Worm (Caenorhabditis elegans) whole organism, young adult: ENCODE measurements around the gene C50C3.5.
A peak's percentile ranks its signal among the peaks of the same experiment; 100 is the strongest.

Experiments
- B0336.3 ChIP-seq: fragments of 200-800 bp; sonication (Bioruptor generic); IDR thresholded peaks from 2 replicates; pipeline ENCODE4 v1.3.6; 2022; ENCODE audit warnings: missing genetic modification characterization, missing compliant biosample characterization
- D2030.7 ChIP-seq: fragments of 200-800 bp; sonication (Bioruptor generic); IDR thresholded peaks from 2 replicates; pipeline ENCODE4 v1.3.6; 2022; ENCODE audit warnings: missing genetic modification reagents, missing genetic modification characterization, missing compliant biosample characterization
- F23B12.7 ChIP-seq: sonication (generic microtip); optimal IDR thresholded peaks from 2 replicates; lab custom pipeline; 2017; ENCODE audit warnings: missing genetic modification characterization, mild to moderate bottlenecking, missing compliant biosample characterization, antibody characterized with exemption, moderate library complexity; ENCODE audit not compliant: insufficient read depth
- F33H1.4 ChIP-seq: fragments of 200-800 bp; sonication (Bioruptor generic); IDR thresholded peaks from 2 replicates; pipeline ENCODE4 v1.3.6; 2022; ENCODE audit warnings: missing genetic modification reagents, missing genetic modification characterization, missing compliant biosample characterization
- F52B5.7 ChIP-seq: sonication (generic microtip); optimal IDR thresholded peaks from 2 replicates; lab custom pipeline; 2016; ENCODE audit warnings: mild to moderate bottlenecking, missing genetic modification characterization, missing compliant biosample characterization
- F55B11.4 ChIP-seq: sonication (generic microtip); optimal IDR thresholded peaks from 2 replicates; lab custom pipeline; 2016; ENCODE audit warnings: missing compliant biosample characterization, missing genetic modification characterization, borderline replicate concordance; ENCODE audit not compliant: insufficient read depth
- K11D2.4 ChIP-seq: fragments of 200-800 bp; sonication (Bioruptor generic); IDR thresholded peaks from 2 replicates; pipeline ENCODE4 v1.3.6; 2022; ENCODE audit warnings: missing genetic modification reagents, missing genetic modification characterization, missing compliant biosample characterization
- K12H6.12 ChIP-seq: fragments of 200-800 bp; sonication (Bioruptor generic); optimal IDR thresholded peaks from 2 replicates; lab custom pipeline; 2018; ENCODE audit warnings: mild to moderate bottlenecking, missing genetic modification characterization, missing compliant biosample characterization
- Y53F4B.3 ChIP-seq: fragments of 200-800 bp; sonication (Bioruptor generic); IDR thresholded peaks from 2 replicates; pipeline ENCODE4 v1.3.6; 2022; ENCODE audit warnings: missing genetic modification reagents, missing genetic modification characterization, missing compliant biosample characterization
- aptf-3 ChIP-seq: fragments of 200-800 bp; sonication (Bioruptor generic); IDR thresholded peaks from 2 replicates; pipeline ENCODE4 v1.3.6; 2022; ENCODE audit warnings: missing genetic modification characterization, missing compliant biosample characterization
- athp-1 ChIP-seq: sonication (generic microtip); optimal IDR thresholded peaks from 2 replicates; lab custom pipeline; 2017; ENCODE audit warnings: mild to moderate bottlenecking, missing genetic modification characterization, missing compliant biosample characterization
- attf-6 ChIP-seq: fragments of 200-800 bp; sonication (Bioruptor generic); IDR thresholded peaks from 2 replicates; pipeline ENCODE4 v1.3.6; 2022; ENCODE audit warnings: missing genetic modification reagents, missing genetic modification characterization, missing compliant biosample characterization
- bed-1 ChIP-seq: fragments of 200-800 bp; sonication (Bioruptor generic); IDR thresholded peaks from 2 replicates; pipeline ENCODE4 v1.3.6; 2022; ENCODE audit warnings: missing genetic modification reagents, missing genetic modification characterization, missing compliant biosample characterization
- cebp-1 ChIP-seq, 2 experiments: fragments of 200-800 bp in 1 of 2; sonication (Bioruptor generic) in 1 of 2; sonication (generic microtip) in 1 of 2; IDR thresholded peaks in 1 of 2; optimal IDR thresholded peaks in 1 of 2; 2 replicates each; pipeline versions ENCODE4 v1.3.6 to Lab custom; 2017 to 2022; ENCODE audit warnings: missing compliant biosample characterization in 2 of 2, missing genetic modification characterization in 2 of 2, mild to moderate bottlenecking in 1 of 2, missing genetic modification reagents in 1 of 2, moderate library complexity in 1 of 2
- cebp-2 ChIP-seq: fragments of 200-800 bp; sonication (Bioruptor generic); IDR thresholded peaks from 2 replicates; pipeline ENCODE4 v1.3.6; 2022; ENCODE audit warnings: missing genetic modification characterization, missing compliant biosample characterization
- ceh-27 ChIP-seq: fragments of 200-800 bp; sonication (Bioruptor generic); optimal IDR thresholded peaks from 2 replicates; lab custom pipeline; 2018; ENCODE audit warnings: mild to moderate bottlenecking, missing genetic modification characterization, moderate library complexity, missing compliant biosample characterization
- ceh-40 ChIP-seq: fragments of 200-800 bp; sonication (Bioruptor generic); IDR thresholded peaks from 2 replicates; pipeline ENCODE4 v1.3.6; 2022; ENCODE audit warnings: missing genetic modification characterization, missing compliant biosample characterization
- ceh-58 ChIP-seq: fragments of 200-800 bp; sonication (Bioruptor generic); IDR thresholded peaks from 2 replicates; pipeline ENCODE4 v1.3.6; 2022; ENCODE audit warnings: missing genetic modification characterization, missing compliant biosample characterization
- dox-1 ChIP-seq: fragments of 200-800 bp; sonication (Bioruptor generic); IDR thresholded peaks from 2 replicates; pipeline ENCODE4 v1.3.6; 2022; ENCODE audit warnings: missing genetic modification reagents, missing genetic modification characterization, missing compliant biosample characterization
- efl-1 ChIP-seq: fragments of 150-350 bp; optimal IDR thresholded peaks from 2 replicates; lab custom pipeline; 2014; ENCODE audit warnings: missing biosample characterization, missing genetic modification reagents, missing genetic modification characterization
- him-1 ChIP-seq: sonication (generic microtip); optimal IDR thresholded peaks from 2 replicates; lab custom pipeline; 2016; ENCODE audit warnings: missing genotype, missing genetic modification reagents, missing genetic modification characterization, missing compliant biosample characterization
- hmg-1.2 ChIP-seq: fragments of 200-800 bp; sonication (Bioruptor generic); IDR thresholded peaks from 2 replicates; pipeline ENCODE4 v1.3.6; 2022; ENCODE audit warnings: missing genetic modification reagents, missing genetic modification characterization, missing compliant biosample characterization
- hrde-1 ChIP-seq: sonication (generic microtip); optimal IDR thresholded peaks from 2 replicates; lab custom pipeline; 2016; ENCODE audit warnings: missing genetic modification characterization, mild to moderate bottlenecking, missing compliant biosample characterization, moderate library complexity, missing genotype, missing genetic modification reagents, borderline replicate concordance
- lag-1 ChIP-seq: fragments of 200-800 bp; sonication (Bioruptor generic); IDR thresholded peaks from 2 replicates; pipeline ENCODE4 v1.3.6; 2022; ENCODE audit warnings: missing genetic modification reagents, missing genetic modification characterization, missing compliant biosample characterization
- let-607 ChIP-seq, 2 experiments: fragments of 200-800 bp in 1 of 2; sonication (Bioruptor generic) in 1 of 2; sonication (generic microtip) in 1 of 2; optimal IDR thresholded peaks; 2 replicates each; lab custom pipeline; 2016 to 2018; ENCODE audit warnings: mild to moderate bottlenecking in 2 of 2, missing compliant biosample characterization in 2 of 2, missing genetic modification characterization in 2 of 2, moderate library complexity in 2 of 2, missing genotype in 1 of 2
- lin-26 ChIP-seq: fragments of 200-800 bp; sonication (Bioruptor generic); IDR thresholded peaks from 2 replicates; pipeline ENCODE4 v1.3.6; 2022; ENCODE audit warnings: missing genetic modification reagents, missing genetic modification characterization, missing compliant biosample characterization
- lin-40 ChIP-seq: sonication (generic microtip); optimal IDR thresholded peaks from 2 replicates; lab custom pipeline; 2016; ENCODE audit warnings: missing genetic modification characterization, mild to moderate bottlenecking, missing compliant biosample characterization, missing genotype, missing genetic modification reagents
- lin-54 ChIP-seq: fragments of 200-800 bp; sonication (Bioruptor generic); optimal IDR thresholded peaks from 2 replicates; lab custom pipeline; 2018; ENCODE audit warnings: mild to moderate bottlenecking, missing genetic modification characterization, missing compliant biosample characterization
- lir-1 ChIP-seq: fragments of 200-800 bp; sonication (Bioruptor generic); conservative IDR thresholded peaks from 2 replicates; pipeline ENCODE4 v1.3.6; 2022; ENCODE audit warnings: missing genetic modification reagents, missing genetic modification characterization, missing compliant biosample characterization
- lsl-1 ChIP-seq: fragments of 200-800 bp; sonication (Bioruptor generic); optimal IDR thresholded peaks from 2 replicates; lab custom pipeline; 2018; ENCODE audit warnings: mild to moderate bottlenecking, missing genetic modification characterization, moderate library complexity, missing compliant biosample characterization
- lsy-27 ChIP-seq: sonication (generic microtip); optimal IDR thresholded peaks from 2 replicates; lab custom pipeline; 2017; ENCODE audit warnings: missing genetic modification characterization, mild to moderate bottlenecking, missing compliant biosample characterization, antibody characterized with exemption, missing genotype, borderline replicate concordance; ENCODE audit not compliant: insufficient read depth
- madf-10 ChIP-seq: sonication (generic microtip); optimal IDR thresholded peaks from 2 replicates; lab custom pipeline; 2016; ENCODE audit warnings: mild to moderate bottlenecking, missing genetic modification characterization, missing compliant biosample characterization
- madf-3 ChIP-seq: fragments of 200-800 bp; sonication (Bioruptor generic); IDR thresholded peaks from 2 replicates; pipeline ENCODE4 v1.3.6; 2022; ENCODE audit warnings: missing genetic modification reagents, missing genetic modification characterization, missing compliant biosample characterization
- madf-6 ChIP-seq: fragments of 200-800 bp; sonication (Bioruptor generic); IDR thresholded peaks from 2 replicates; pipeline ENCODE4 v1.3.6; 2022; ENCODE audit warnings: missing genetic modification reagents, missing genetic modification characterization, missing compliant biosample characterization
- madf-8 ChIP-seq: fragments of 200-800 bp; sonication (Bioruptor generic); conservative IDR thresholded peaks from 2 replicates; pipeline ENCODE4 v1.3.6; 2022; ENCODE audit warnings: missing genetic modification reagents, missing genetic modification characterization, missing compliant biosample characterization
- mel-28 ChIP-seq: sonication (generic microtip); optimal IDR thresholded peaks from 2 replicates; lab custom pipeline; 2016; ENCODE audit warnings: borderline replicate concordance, mild to moderate bottlenecking, missing genetic modification characterization, missing compliant biosample characterization
- nfyb-1 ChIP-seq: fragments of 200-800 bp; sonication (Bioruptor generic); IDR thresholded peaks from 2 replicates; pipeline ENCODE4 v1.3.6; 2022; ENCODE audit warnings: missing genetic modification reagents, missing genetic modification characterization, missing compliant biosample characterization
- nhr-179 ChIP-seq: sonication (generic microtip); optimal IDR thresholded peaks from 2 replicates; lab custom pipeline; 2016; ENCODE audit warnings: mild to moderate bottlenecking, missing genetic modification characterization, missing compliant biosample characterization
- nhr-27 ChIP-seq: fragments of 200-800 bp; sonication (Bioruptor generic); optimal IDR thresholded peaks from 2 replicates; lab custom pipeline; 2018; ENCODE audit warnings: mild to moderate bottlenecking, missing genetic modification characterization, moderate library complexity, missing compliant biosample characterization
- repo-1 ChIP-seq: sonication (generic microtip); optimal IDR thresholded peaks from 2 replicates; lab custom pipeline; 2017; ENCODE audit warnings: mild to moderate bottlenecking, missing genetic modification characterization, missing compliant biosample characterization
- snpc-1.3 ChIP-seq: sonication (generic microtip); optimal IDR thresholded peaks from 2 replicates; lab custom pipeline; 2017; ENCODE audit warnings: missing genetic modification characterization, mild to moderate bottlenecking, missing compliant biosample characterization, antibody characterized with exemption, moderate library complexity, missing genotype, missing genetic modification reagents; ENCODE audit not compliant: insufficient read depth
- snpc-3.4 ChIP-seq: sonication (generic microtip); optimal IDR thresholded peaks from 2 replicates; lab custom pipeline; 2017; ENCODE audit warnings: missing genetic modification characterization, mild to moderate bottlenecking, missing compliant biosample characterization, antibody characterized with exemption, moderate library complexity, missing genotype, missing genetic modification reagents
- somi-1 ChIP-seq: fragments of 200-800 bp; sonication (Bioruptor generic); optimal IDR thresholded peaks from 2 replicates; lab custom pipeline; 2018; ENCODE audit warnings: mild to moderate bottlenecking, missing genetic modification characterization, missing compliant biosample characterization
- unc-62 ChIP-seq: fragments of 150-350 bp; optimal IDR thresholded peaks from 2 replicates; lab custom pipeline; 2014; ENCODE audit warnings: missing biosample characterization, missing genetic modification reagents, missing genetic modification characterization
- xnd-1 ChIP-seq: sonication (generic microtip); optimal IDR thresholded peaks from 2 replicates; lab custom pipeline; 2016; ENCODE audit warnings: missing genotype, missing genetic modification reagents, missing genetic modification characterization, missing compliant biosample characterization
- zim-3 ChIP-seq: sonication (generic microtip); optimal IDR thresholded peaks from 2 replicates; lab custom pipeline; 2017; ENCODE audit warnings: mild to moderate bottlenecking, missing genetic modification characterization, moderate library complexity, missing compliant biosample characterization

C50C3.5 gene

DNA sequence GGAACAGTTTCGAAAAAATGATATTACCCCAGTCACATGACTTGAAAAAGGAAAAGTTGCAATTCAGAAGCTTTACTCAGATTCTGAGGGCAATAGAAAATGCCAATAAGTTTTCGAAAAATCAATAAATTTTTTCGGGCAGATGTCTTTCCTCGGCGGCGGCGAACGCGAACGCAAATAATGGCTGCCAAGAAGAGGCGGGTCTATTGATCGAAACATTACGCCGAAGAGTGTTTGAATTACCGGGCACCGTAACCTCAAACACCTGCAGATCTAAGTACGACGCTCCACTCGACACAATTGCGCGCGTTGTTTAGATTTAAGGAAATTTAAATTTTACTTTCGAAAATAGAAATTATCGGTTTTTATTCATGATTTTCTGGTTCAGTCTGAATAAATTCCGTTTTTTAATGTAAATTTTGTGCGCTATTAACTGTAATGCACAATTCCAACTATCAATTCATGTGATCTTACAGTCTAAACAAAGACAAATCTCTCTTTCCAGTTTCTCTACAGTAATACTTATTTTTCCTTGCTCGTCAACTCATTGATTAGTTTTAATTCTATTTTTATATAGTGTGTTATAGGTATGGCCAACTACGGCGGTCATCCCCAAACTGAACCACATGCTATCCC, 15.1 kb upstream of the C50C3.5 start, which contains the start of gene prp-8 (continued):
- peak; percentile 57 for TF ChIP-seq F33H1.4 (GFP tag; lab: Robert Waterston, UW)
- no peak for TF ChIP-seq nhr-179 (tag; lab: Kevin White, UChicago)
- peak; percentile 91 for TF ChIP-seq ceh-27 (GFP tag; lab: Kevin White, UChicago)
- no peak for TF ChIP-seq F52B5.7 (tag; lab: Kevin White, UChicago)
- no peak for TF ChIP-seq bed-1
- no peak for TF ChIP-seq aptf-3 (GFP tag; lab: Robert Waterston, UW)
- TF ChIP-seq zim-3 (tag; lab: Kevin White, UChicago) = no peak
- TF ChIP-seq F23B12.7 (tag; lab: Kevin White, UChicago) = peak; percentile 80
- TF ChIP-seq lin-40 (tag; lab: Kevin White, UChicago) = peak; percentile 76
- no peak for TF ChIP-seq ceh-58 (GFP tag; lab: Robert Waterston, UW)
- TF ChIP-seq cebp-1 (GFP tag; IDR thresholded peaks at IDR 0.05; lab: Robert Waterston, UW) = peak; percentile 31; the same call in 1 of the 2 replicates
- peak; percentile 67 for TF ChIP-seq cebp-1 (tag; optimal IDR thresholded peaks at IDR 0.05; lab: Kevin White, UChicago)
- peak; percentile 30 for TF ChIP-seq madf-8
- no peak for TF ChIP-seq mel-28
- 0 out of 2 replicates have a peak, but pooled peaks have one; percentile 5 for TF ChIP-seq ceh-40 (GFP tag; lab: Robert Waterston, UW)
- TF ChIP-seq madf-3 = no peak
- TF ChIP-seq attf-6 (GFP tag; lab: Robert Waterston, UW) = no peak
- TF ChIP-seq snpc-1.3 (tag; lab: Kevin White, UChicago) = peak; percentile 3
- peak; percentile 59 for TF ChIP-seq madf-6 (GFP tag; lab: Robert Waterston, UW)
- TF ChIP-seq K11D2.4 (GFP tag; lab: Robert Waterston, UW) = peak; percentile 29; the same call in 1 of the 2 replicates
- peak; percentile 71 for TF ChIP-seq athp-1
- TF ChIP-seq efl-1 (GFP tag; lab: Kevin White, UChicago) = peak; percentile 74
- TF ChIP-seq lir-1 = peak; percentile 67; the same call in 1 of the 2 replicates
- peak; percentile 46 for TF ChIP-seq D2030.7 (GFP tag; lab: Robert Waterston, UW)
- TF ChIP-seq lin-54 (GFP tag; lab: Kevin White, UChicago) = peak; percentile 95
- no peak for TF ChIP-seq nhr-27 (tag; lab: Kevin White, UChicago)
- peak; percentile 18 for TF ChIP-seq snpc-3.4 (tag; lab: Kevin White, UChicago)
- TF ChIP-seq B0336.3 (GFP tag; lab: Robert Waterston, UW) = peak; percentile 34; the same call in 1 of the 2 replicates
- TF ChIP-seq let-607 (tag; optimal IDR thresholded peaks at IDR 0.05; lab: Kevin White, UChicago) = peak; percentile 20 to 30
- no peak for TF ChIP-seq hrde-1 (tag; lab: Kevin White, UChicago)
- TF ChIP-seq repo-1 (tag; lab: Kevin White, UChicago) = no peak
- peak; percentile 88 for TF ChIP-seq nfyb-1 (GFP tag; lab: Robert Waterston, UW)
- TF ChIP-seq somi-1 = no peak
- no peak for TF ChIP-seq unc-62
- TF ChIP-seq dox-1 (GFP tag; lab: Robert Waterston, UW) = peak; percentile 84
- no peak for TF ChIP-seq Y53F4B.3 (GFP tag; lab: Robert Waterston, UW)
- peak; percentile 80 for TF ChIP-seq madf-10 (tag; lab: Kevin White, UChicago)
- peak; percentile 60 for TF ChIP-seq hmg-1.2 (GFP tag; lab: Robert Waterston, UW)
- no peak for TF ChIP-seq lin-26
- peak; percentile 86 for TF ChIP-seq lsl-1
- no peak for TF ChIP-seq cebp-2
- TF ChIP-seq him-1 (tag; lab: Kevin White, UChicago) = no peak
- TF ChIP-seq xnd-1 (tag; lab: Kevin White, UChicago) = no peak
- TF ChIP-seq F55B11.4 (tag; lab: Kevin White, UChicago) = no peak
- TF ChIP-seq lsy-27 = no peak
- TF ChIP-seq lag-1 (GFP tag; lab: Robert Waterston, UW) = no peak
- peak; percentile 72 for TF ChIP-seq K12H6.12
